Fruit fly (Drosophila melanogaster) whole organism, embryonic: ENCODE results near the gene CG6356.

ENCODE experiments used
- Adf1 ChIP-seq: fragments of 200-800 bp; sonication (Bioruptor generic); IDR thresholded peaks from 2 replicates; pipeline ENCODE4 v1.3.6; 2022; ENCODE audit warnings: missing biosample characterization, missing genetic modification characterization
- Atf-2 ChIP-seq: fragments of 200-800 bp; sonication (Bioruptor generic); optimal IDR thresholded peaks from 2 replicates; lab custom pipeline; 2016; ENCODE audit warnings: missing biosample characterization, missing genetic modification characterization
- BtbVII ChIP-seq: fragments of 200-800 bp; sonication (Bioruptor generic); optimal IDR thresholded peaks from 3 replicates; lab custom pipeline; 2017; ENCODE audit warnings: missing biosample characterization, mild to moderate bottlenecking, missing genetic modification characterization
- CG10321 ChIP-seq: fragments of 200-800 bp; sonication (Bioruptor generic); IDR thresholded peaks from 2 replicates; pipeline ENCODE4 v1.3.6; 2022; ENCODE audit warnings: missing biosample characterization, missing genetic modification characterization
- CG10543 ChIP-seq: fragments of 200-800 bp; sonication (Bioruptor generic); optimal IDR thresholded peaks from 3 replicates; lab custom pipeline; 2017; ENCODE audit warnings: missing biosample characterization, mild to moderate bottlenecking, missing genetic modification characterization, moderate library complexity
- CG11093 ChIP-seq: fragments of 200-800 bp; sonication (Bioruptor generic); IDR thresholded peaks from 3 replicates; pipeline ENCODE4 v1.3.6; 2022; ENCODE audit warnings: missing biosample characterization, missing genetic modification characterization
- CG11560 ChIP-seq: fragments of 200-800 bp; sonication (Bioruptor generic); IDR thresholded peaks from 3 replicates; pipeline ENCODE4 v1.3.6; 2022; ENCODE audit warnings: missing biosample characterization, missing genetic modification characterization
- CG15073 ChIP-seq: fragments of 200-800 bp; sonication (Bioruptor generic); optimal IDR thresholded peaks from 2 replicates; lab custom pipeline; 2016; ENCODE audit warnings: missing biosample characterization, missing genetic modification characterization
- CG15479 ChIP-seq: fragments of 200-800 bp; sonication (Bioruptor generic); optimal IDR thresholded peaks from 3 replicates; lab custom pipeline; 2019; ENCODE audit warnings: missing biosample characterization, mild to moderate bottlenecking, missing genetic modification characterization, moderate library complexity
- CG1602 ChIP-seq: fragments of 200-800 bp; sonication (Bioruptor generic); optimal IDR thresholded peaks from 3 replicates; lab custom pipeline; 2016; ENCODE audit warnings: missing biosample characterization, missing genetic modification characterization
- CG17568 ChIP-seq: fragments of 200-800 bp; sonication (Bioruptor generic); optimal IDR thresholded peaks from 2 replicates; lab custom pipeline; 2018; ENCODE audit warnings: missing biosample characterization, mild to moderate bottlenecking, missing genetic modification characterization, moderate library complexity
- CG30431 ChIP-seq: fragments of 200-800 bp; sonication (Bioruptor generic); optimal IDR thresholded peaks from 2 replicates; lab custom pipeline; 2017; ENCODE audit warnings: missing biosample characterization, missing genetic modification characterization
- CG32772 ChIP-seq: fragments of 200-800 bp; sonication (Bioruptor generic); IDR thresholded peaks from 2 replicates; pipeline ENCODE4 v1.3.6; 2022; ENCODE audit warnings: missing biosample characterization, missing genetic modification characterization
- CG34224 ChIP-seq: fragments of 200-800 bp; sonication (Bioruptor generic); IDR thresholded peaks from 3 replicates; pipeline ENCODE4 v1.3.6; 2022; ENCODE audit warnings: missing biosample characterization, missing genetic modification characterization; ENCODE audit not compliant: partially characterized antibody
- CG34376 ChIP-seq: fragments of 200-800 bp; sonication (Bioruptor generic); optimal IDR thresholded peaks from 2 replicates; lab custom pipeline; 2018; ENCODE audit warnings: missing biosample characterization, mild to moderate bottlenecking, missing genetic modification characterization
- CG4360 ChIP-seq: fragments of 200-800 bp; sonication (Bioruptor generic); IDR thresholded peaks from 2 replicates; pipeline ENCODE4 v1.3.6; 2022; ENCODE audit warnings: missing biosample characterization, missing genetic modification characterization
- CG6683 ChIP-seq: fragments of 200-800 bp; sonication (Bioruptor generic); optimal IDR thresholded peaks from 2 replicates; lab custom pipeline; 2017; ENCODE audit warnings: missing biosample characterization, mild to moderate bottlenecking, missing genetic modification characterization, missing genetic modification reagents
- CG6813 ChIP-seq: fragments of 200-800 bp; sonication (Bioruptor generic); optimal IDR thresholded peaks from 2 replicates; lab custom pipeline; 2017; ENCODE audit warnings: missing biosample characterization, missing genetic modification characterization, mild to moderate bottlenecking, moderate library complexity, missing genetic modification reagents
- CG8359 ChIP-seq: fragments of 200-800 bp; sonication (Bioruptor generic); optimal IDR thresholded peaks from 2 replicates; lab custom pipeline; 2017; ENCODE audit warnings: missing biosample characterization, mild to moderate bottlenecking, missing genetic modification characterization, borderline replicate concordance
- CG9876 ChIP-seq: fragments of 200-800 bp; sonication (Bioruptor generic); optimal IDR thresholded peaks from 2 replicates; lab custom pipeline; 2016; ENCODE audit warnings: missing biosample characterization, missing genetic modification characterization
- D19A ChIP-seq: fragments of 200-800 bp; optimal IDR thresholded peaks from 3 replicates; lab custom pipeline; 2019; ENCODE audit warnings: missing biosample characterization, mild to moderate bottlenecking, missing genetic modification characterization, moderate library complexity
- Doc3 ChIP-seq: fragments of 200-800 bp; sonication (Bioruptor generic); IDR thresholded peaks from 3 replicates; pipeline ENCODE4 v1.3.6; 2022; ENCODE audit warnings: missing biosample characterization, missing genetic modification characterization; ENCODE audit not compliant: partially characterized antibody
- Drgx ChIP-seq: fragments of 200-800 bp; sonication (Bioruptor generic); IDR thresholded peaks from 2 replicates; pipeline ENCODE4 v1.3.6; 2022; ENCODE audit warnings: missing biosample characterization, missing genetic modification characterization
- Fer1 ChIP-seq: fragments of 200-800 bp; sonication (Bioruptor generic); optimal IDR thresholded peaks from 2 replicates; lab custom pipeline; 2017; ENCODE audit warnings: missing biosample characterization, mild to moderate bottlenecking, missing genetic modification characterization
- HLH4C ChIP-seq: fragments of 200-800 bp; sonication (Bioruptor generic); IDR thresholded peaks from 3 replicates; pipeline ENCODE4 v1.3.6; 2022; ENCODE audit warnings: missing biosample characterization, missing genetic modification characterization; ENCODE audit not compliant: partially characterized antibody
- Hand ChIP-seq: fragments of 200-800 bp; sonication (Bioruptor generic); optimal IDR thresholded peaks from 2 replicates; lab custom pipeline; 2017; ENCODE audit warnings: mild to moderate bottlenecking, missing biosample characterization, missing genetic modification reagents, missing genetic modification characterization
- HmgD ChIP-seq: fragments of 200-800 bp; sonication (Bioruptor generic); optimal IDR thresholded peaks from 3 replicates; lab custom pipeline; 2016; ENCODE audit warnings: missing biosample characterization, missing genetic modification characterization
- Hmx ChIP-seq: fragments of 200-800 bp; sonication (Bioruptor generic); optimal IDR thresholded peaks from 2 replicates; lab custom pipeline; 2016; ENCODE audit warnings: missing biosample characterization, missing genetic modification characterization
- Kr ChIP-seq: fragments of 200-800 bp; sonication (Bioruptor generic); optimal IDR thresholded peaks from 2 replicates; lab custom pipeline; 2017; ENCODE audit warnings: missing biosample characterization, mild to moderate bottlenecking, missing genetic modification characterization
- Mes4 ChIP-seq: fragments of 200-800 bp; sonication (Bioruptor generic); optimal IDR thresholded peaks from 2 replicates; lab custom pipeline; 2016; ENCODE audit warnings: missing biosample characterization, missing genetic modification characterization
- Sox100B ChIP-seq: fragments of 200-800 bp; sonication (Bioruptor generic); optimal IDR thresholded peaks from 3 replicates; lab custom pipeline; 2018; ENCODE audit warnings: missing biosample characterization, mild to moderate bottlenecking, missing genetic modification characterization
- Sry-β ChIP-seq: fragments of 200-800 bp; sonication (Bioruptor generic); optimal IDR thresholded peaks from 2 replicates; lab custom pipeline; 2018; ENCODE audit warnings: missing biosample characterization, mild to moderate bottlenecking, missing genetic modification characterization, moderate library complexity
- Ssrp ChIP-seq: fragments of 200-800 bp; sonication (Bioruptor generic); optimal IDR thresholded peaks from 2 replicates; lab custom pipeline; 2018; ENCODE audit warnings: missing biosample characterization, mild to moderate bottlenecking, missing genetic modification characterization, moderate library complexity
- chif ChIP-seq, 2 experiments: fragments of 200-800 bp; sonication (Bioruptor generic); optimal IDR thresholded peaks; 3 replicates each; lab custom pipeline; 2016; ENCODE audit warnings: missing biosample characterization in 2 of 2, missing genetic modification characterization in 2 of 2
- chn ChIP-seq: fragments of 200-800 bp; sonication (Bioruptor generic); optimal IDR thresholded peaks from 2 replicates; lab custom pipeline; 2016; ENCODE audit warnings: missing biosample characterization, missing genetic modification characterization
- disco-r ChIP-seq: fragments of 200-800 bp; sonication (Bioruptor generic); optimal IDR thresholded peaks from 2 replicates; lab custom pipeline; 2016; ENCODE audit warnings: missing biosample characterization, missing genetic modification characterization
- emc ChIP-seq: fragments of 200-800 bp; sonication (Bioruptor generic); optimal IDR thresholded peaks from 2 replicates; lab custom pipeline; 2016; ENCODE audit warnings: missing biosample characterization, missing genetic modification characterization
- exex ChIP-seq: fragments of 200-800 bp; sonication (Bioruptor generic); optimal IDR thresholded peaks from 4 replicates; lab custom pipeline; 2018; ENCODE audit warnings: missing biosample characterization, mild to moderate bottlenecking, missing genetic modification characterization, moderate library complexity
- gce ChIP-seq: fragments of 200-800 bp; sonication (Bioruptor generic); IDR thresholded peaks from 3 replicates; pipeline ENCODE4 v1.3.6; 2022; ENCODE audit warnings: missing biosample characterization, missing genetic modification characterization
- her ChIP-seq: fragments of 200-800 bp; sonication (Bioruptor generic); optimal IDR thresholded peaks from 2 replicates; lab custom pipeline; 2016; ENCODE audit warnings: missing biosample characterization, missing genetic modification characterization
- jumu ChIP-seq: fragments of 200-800 bp; sonication (Bioruptor generic); optimal IDR thresholded peaks from 3 replicates; lab custom pipeline; 2016; ENCODE audit warnings: missing biosample characterization, missing genetic modification characterization
- mirr ChIP-seq: fragments of 200-800 bp; sonication (Bioruptor generic); optimal IDR thresholded peaks from 3 replicates; lab custom pipeline; 2018; ENCODE audit warnings: missing biosample characterization, mild to moderate bottlenecking, missing genetic modification characterization
- oc ChIP-seq: fragments of 200-800 bp; sonication (Bioruptor generic); optimal IDR thresholded peaks from 2 replicates; lab custom pipeline; 2018; ENCODE audit warnings: missing biosample characterization, mild to moderate bottlenecking, missing genetic modification characterization, moderate library complexity
- pb ChIP-seq: fragments of 200-800 bp; sonication (Bioruptor generic); optimal IDR thresholded peaks from 3 replicates; lab custom pipeline; 2016; ENCODE audit warnings: missing biosample characterization, missing genetic modification characterization
- phol ChIP-seq: fragments of 200-800 bp; sonication (Bioruptor generic); optimal IDR thresholded peaks from 3 replicates; lab custom pipeline; 2018; ENCODE audit warnings: missing biosample characterization, mild to moderate bottlenecking, missing genetic modification characterization, moderate library complexity
- repo ChIP-seq: fragments of 200-800 bp; sonication (Bioruptor generic); optimal IDR thresholded peaks from 2 replicates; lab custom pipeline; 2016; ENCODE audit warnings: missing biosample characterization, missing genetic modification characterization
- row ChIP-seq: fragments of 200-800 bp; sonication (Bioruptor generic); IDR thresholded peaks from 3 replicates; pipeline ENCODE4 v1.3.6; 2022; ENCODE audit warnings: missing biosample characterization, missing genetic modification characterization
- salm ChIP-seq: fragments of 200-800 bp; sonication (Bioruptor generic); optimal IDR thresholded peaks from 2 replicates; lab custom pipeline; 2018; ENCODE audit warnings: missing biosample characterization, mild to moderate bottlenecking, missing genetic modification characterization
- sens ChIP-seq: fragments of 200-800 bp; sonication (Bioruptor generic); peaks from one replicate; lab custom pipeline; 2016; ENCODE audit warnings: missing biosample characterization, missing genetic modification characterization
- slp2 ChIP-seq: fragments of 200-800 bp; sonication (Bioruptor generic); optimal IDR thresholded peaks from 2 replicates; lab custom pipeline; 2016; ENCODE audit warnings: missing biosample characterization, missing genetic modification characterization
- yki ChIP-seq: fragments of >200 bp; optimal IDR thresholded peaks from 3 replicates; lab custom pipeline; 2018

Gene CG6356

dm6 chr3R:24319632-24320341 is 36.0 kb downstream of the CG6356 start (continued):
- no peak for TF ChIP-seq D19A (tag; lab: Kevin White, UChicago)
- TF ChIP-seq jumu (GFP tag; lab: Kevin White, UChicago) = no peak
- no peak for TF ChIP-seq CG6683 (GFP tag; lab: Kevin White, UChicago)
- no peak for TF ChIP-seq CG9876
- no peak for TF ChIP-seq CG30431 (GFP tag; lab: Kevin White, UChicago)
- peak; percentile 38; the same call in 1 of the 2 replicates for TF ChIP-seq CG32772
- TF ChIP-seq Hmx (GFP tag; lab: Kevin White, UChicago) = no peak
- no peak for TF ChIP-seq salm (tag; lab: Kevin White, UChicago)
- TF ChIP-seq chif (GFP tag; optimal IDR thresholded peaks at IDR 0.05; lab: Kevin White, UChicago) = no peak
- no peak for TF ChIP-seq yki (lab: Kevin White, UChicago)
- TF ChIP-seq slp2 (GFP tag; lab: Kevin White, UChicago) = no peak
- peak; percentile 21 for TF ChIP-seq sens (GFP tag; lab: Kevin White, UChicago)
- TF ChIP-seq her (GFP tag; lab: Kevin White, UChicago) = no peak
- no peak for TF ChIP-seq CG6813 (GFP tag; lab: Kevin White, UChicago)
- no peak for TF ChIP-seq Adf1 (GFP tag; lab: Robert Waterston, UW)
- no peak for TF ChIP-seq Hand
- no peak for TF ChIP-seq HLH4C (GFP tag; lab: Robert Waterston, UW)
- no peak for TF ChIP-seq CG11560
- TF ChIP-seq phol = no peak
- TF ChIP-seq Sox100B (GFP tag; lab: Kevin White, UChicago) = no peak
- no peak for TF ChIP-seq CG34224
- no peak for TF ChIP-seq HmgD
- no peak for TF ChIP-seq chn (GFP tag; lab: Kevin White, UChicago)
- no peak for TF ChIP-seq CG15073 (GFP tag; lab: Kevin White, UChicago)
- TF ChIP-seq Mes4 = no peak
- TF ChIP-seq CG4360 = peak; percentile 69
- TF ChIP-seq exex (tag; lab: Kevin White, UChicago) = peak; percentile 71
- no peak for TF ChIP-seq CG17568 (GFP tag; lab: Kevin White, UChicago)
- no peak for TF ChIP-seq oc (tag; lab: Kevin White, UChicago)
- no peak for TF ChIP-seq Kr
- no peak for TF ChIP-seq mirr (GFP tag; lab: Kevin White, UChicago)
- TF ChIP-seq CG15479 (GFP tag; lab: Kevin White, UChicago) = no peak
- TF ChIP-seq repo (GFP tag; lab: Kevin White, UChicago) = no peak
- no peak for TF ChIP-seq disco-r (GFP tag; lab: Kevin White, UChicago)
- TF ChIP-seq CG10543 (GFP tag; lab: Kevin White, UChicago) = no peak
- TF ChIP-seq CG11093 (GFP tag; lab: Robert Waterston, UW) = no peak
- no peak for TF ChIP-seq Drgx
- no peak for TF ChIP-seq Sry-β (GFP tag; lab: Kevin White, UChicago)
- TF ChIP-seq Ssrp (tag; lab: Kevin White, UChicago) = no peak
- no peak for TF ChIP-seq pb
- no peak for TF ChIP-seq Doc3 (GFP tag; lab: Robert Waterston, UW)
- TF ChIP-seq Atf-2 (GFP tag; lab: Kevin White, UChicago) = no peak
- no peak for TF ChIP-seq CG1602 (GFP tag; lab: Kevin White, UChicago)
- TF ChIP-seq Fer1 (GFP tag; lab: Kevin White, UChicago) = no peak
- TF ChIP-seq gce (GFP tag; lab: Robert Waterston, UW) = no peak
- TF ChIP-seq CG34376 (GFP tag; lab: Kevin White, UChicago) = peak; percentile 4
- no peak for TF ChIP-seq CG10321 (GFP tag; lab: Robert Waterston, UW)
- TF ChIP-seq emc (GFP tag; lab: Kevin White, UChicago) = no peak
- TF ChIP-seq row (GFP tag; lab: Robert Waterston, UW) = no peak
- TF ChIP-seq CG8359 (GFP tag; lab: Kevin White, UChicago) = no peak
- TF ChIP-seq BtbVII (GFP tag; lab: Kevin White, UChicago) = peak; percentile 67
